Worm (Caenorhabditis elegans) whole organism, L3 larva: ENCODE measurements around the gene C55C3.4.

ENCODE experiments used
- R02D3.7 ChIP-seq: fragments of 150-350 bp; optimal IDR thresholded peaks from 2 replicates; lab custom pipeline; 2014; ENCODE audit warnings: missing biosample characterization, missing genetic modification characterization
- ceh-9 ChIP-seq: sonication (generic microtip); optimal IDR thresholded peaks from 2 replicates; lab custom pipeline; 2018; ENCODE audit warnings: missing biosample characterization, missing genetic modification characterization
- egl-27 ChIP-seq: sonication (generic microtip); optimal IDR thresholded peaks from 4 replicates; lab custom pipeline; 2017; ENCODE audit warnings: missing biosample characterization, missing genetic modification reagents, missing genetic modification characterization
- lin-39 ChIP-seq: fragments of 150-350 bp; optimal IDR thresholded peaks from 2 replicates; lab custom pipeline; 2018; ENCODE audit warnings: missing biosample characterization, missing genetic modification reagents, missing genetic modification characterization
- nhr-12 ChIP-seq: fragments of 150-350 bp; optimal IDR thresholded peaks from 2 replicates; lab custom pipeline; 2014; ENCODE audit warnings: missing biosample characterization, missing genetic modification characterization
- nhr-237 ChIP-seq: fragments of 150-350 bp; optimal IDR thresholded peaks from 2 replicates; lab custom pipeline; 2014; ENCODE audit warnings: missing biosample characterization, missing genetic modification characterization
- nhr-25 ChIP-seq: sonication (generic microtip); optimal IDR thresholded peaks from 2 replicates; lab custom pipeline; 2017; ENCODE audit warnings: missing biosample characterization, missing genetic modification characterization
- pqm-1 ChIP-seq: fragments of 150-350 bp; optimal IDR thresholded peaks from 2 replicates; lab custom pipeline; 2017; ENCODE audit warnings: missing biosample characterization, missing genetic modification characterization, inconsistent platforms
- skn-1 ChIP-seq: fragments of 150-350 bp; optimal IDR thresholded peaks from 2 replicates; lab custom pipeline; 2014; ENCODE audit warnings: missing biosample characterization, missing genetic modification characterization
- unc-39 ChIP-seq: sonication (generic microtip); optimal IDR thresholded peaks from 4 replicates; lab custom pipeline; 2017; ENCODE audit warnings: missing biosample characterization, missing genetic modification characterization
- unc-62 ChIP-seq: fragments of 150-350 bp; sonication (generic microtip); optimal IDR thresholded peaks from 4 replicates; lab custom pipeline; 2014; ENCODE audit warnings: missing biosample characterization, missing genetic modification reagents, missing genetic modification characterization
- zag-1 ChIP-seq: fragments of 150-350 bp; optimal IDR thresholded peaks from 2 replicates; lab custom pipeline; 2014; ENCODE audit warnings: missing biosample characterization, missing genetic modification characterization

DNA sequence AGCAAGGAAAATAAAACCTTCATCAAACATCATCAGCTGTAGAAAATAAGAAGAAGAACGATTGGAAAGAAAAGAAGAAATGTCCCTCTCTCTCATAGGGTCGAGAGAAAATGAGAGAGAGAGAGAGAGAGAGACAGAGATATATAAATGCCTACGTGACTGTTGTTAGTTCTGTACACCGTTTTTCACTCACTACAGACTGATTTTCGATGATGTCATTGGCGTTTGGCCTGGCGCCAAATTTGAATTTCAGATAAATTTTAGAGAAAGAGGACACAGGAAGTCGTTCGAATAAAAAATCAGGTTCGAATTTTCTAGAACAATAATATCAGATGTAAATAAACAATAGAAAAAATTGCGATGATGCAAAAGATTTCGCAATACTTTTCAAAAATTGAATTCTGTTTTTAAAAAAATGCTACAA, 22.0 kb downstream of the C55C3.4 start:
- TF ChIP-seq zag-1 (tag; lab: Kevin White, UChicago) (no peak), nhr-25 (tag; lab: Kevin White, UChicago) (peak; percentile 84), nhr-12 (no peak), lin-39 (tag; lab: Kevin White, UChicago) (no peak), pqm-1 (tag; lab: Kevin White, UChicago) (peak; percentile 72), nhr-237 (tag; lab: Kevin White, UChicago) (no peak), unc-62 (no peak), ceh-9 (no peak), skn-1 (no peak), unc-39 (tag; lab: Kevin White, UChicago) (no peak), R02D3.7 (tag; lab: Kevin White, UChicago) (peak; percentile 49), egl-27 (tag; lab: Kevin White, UChicago) (peak; percentile 29)
